Worm (Caenorhabditis elegans): Measurements from ENCODE around the gene B0285.3.

The B0285.3 gene

DNA sequence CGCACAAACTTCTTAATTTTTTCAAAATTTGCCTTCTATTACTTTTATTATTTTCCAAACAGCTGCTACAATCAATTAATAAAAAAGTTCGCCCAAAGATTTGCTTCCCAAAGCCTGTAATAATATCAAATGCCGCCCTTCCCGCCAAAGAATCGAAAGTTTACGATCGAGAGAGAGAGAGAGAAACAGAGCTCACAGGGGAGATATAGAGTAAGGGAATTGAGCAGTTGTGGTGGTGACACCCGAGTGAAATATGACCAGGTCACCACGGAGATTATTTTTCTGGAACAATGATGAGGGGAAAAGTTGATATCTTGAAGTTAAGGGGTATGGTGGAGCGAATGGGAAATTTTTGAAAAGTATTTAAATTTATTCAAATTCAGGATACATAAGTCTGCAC, 16.8 kb upstream of the B0285.3 start:
- no peak for TF ChIP-seq skn-1 (tag; optimal IDR thresholded peaks at IDR 0.05)
- no peak for TF ChIP-seq nhr-77 (tag; optimal IDR thresholded peaks at IDR 0.05)
- TF ChIP-seq ama-1 (optimal IDR thresholded peaks at IDR 0.05) = no peak
- TF ChIP-seq sem-4 (tag; optimal IDR thresholded peaks at IDR 0.05) = no peak
- TF ChIP-seq aly-2 (tag; optimal IDR thresholded peaks at IDR 0.05) = no peak
- TF ChIP-seq fos-1 (tag; optimal IDR thresholded peaks at IDR 0.05) = no peak
- no peak for TF ChIP-seq lin-13 (GFP tag; optimal IDR thresholded peaks at IDR 0.05)
- TF ChIP-seq nhr-11 (tag; optimal IDR thresholded peaks at IDR 0.05) = no peak
- TF ChIP-seq F13H6.1 (tag; optimal IDR thresholded peaks at IDR 0.05) = no peak
- TF ChIP-seq nhr-12 (tag; optimal IDR thresholded peaks at IDR 0.05) = no peak
- TF ChIP-seq nhr-23 (tag; optimal IDR thresholded peaks at IDR 0.05) = no peak
- TF ChIP-seq crh-2 (tag; optimal IDR thresholded peaks at IDR 0.05) = no peak
- TF ChIP-seq mab-5 (tag; optimal IDR thresholded peaks at IDR 0.05) = no peak
- TF ChIP-seq elt-3 (tag; optimal IDR thresholded peaks at IDR 0.05) = no peak
- TF ChIP-seq peb-1 (tag; optimal IDR thresholded peaks at IDR 0.05) = no peak

DNA sequence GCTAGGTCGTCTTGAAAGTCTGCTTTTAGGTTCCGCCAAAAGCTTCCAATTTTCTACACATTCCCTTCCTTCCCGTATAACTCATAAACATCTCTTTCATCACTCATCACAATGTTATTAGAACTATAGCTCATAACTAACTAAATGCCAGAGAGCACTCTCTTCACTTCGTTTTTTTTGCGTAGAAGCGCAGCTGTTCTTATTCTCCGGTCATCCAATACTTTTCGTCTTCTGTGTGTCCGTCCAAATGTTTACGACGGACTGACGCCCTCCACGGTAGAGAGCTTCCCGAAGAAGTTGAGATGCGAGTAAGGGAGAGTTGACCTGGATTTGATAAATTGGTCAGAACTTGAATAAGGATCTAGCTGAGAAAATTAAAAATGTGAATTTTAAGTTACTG, 16.1 kb upstream of the B0285.3 start:
- TF ChIP-seq R02D3.7 (tag; optimal IDR thresholded peaks at IDR 0.05) (no peak), lsy-2 (tag; optimal IDR thresholded peaks at IDR 0.05) (peak in 1 of 2 experiments; percentile 2), blmp-1 (tag; optimal IDR thresholded peaks at IDR 0.05; ENCODE audit: insufficient read depth) (no peak)

DNA sequence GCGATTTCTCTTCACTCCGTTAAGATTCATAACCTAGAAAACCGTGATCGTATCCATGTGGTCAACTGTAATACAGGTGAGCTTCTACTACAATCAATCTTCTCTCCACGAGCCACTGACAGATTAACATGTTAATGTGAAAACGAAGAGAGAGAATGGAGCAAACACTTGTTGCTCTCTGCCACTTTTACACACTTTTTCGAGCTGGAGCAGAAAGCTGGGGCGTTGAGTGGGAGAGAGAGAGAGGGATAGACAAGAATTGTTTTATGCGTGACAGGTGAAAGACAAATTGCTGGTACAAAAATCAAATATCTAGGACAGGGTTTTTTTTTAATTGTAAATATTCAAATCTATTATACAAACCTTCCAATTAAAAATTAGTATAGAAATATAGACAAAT, 15.2 kb upstream of the B0285.3 start:
- no peak for TF ChIP-seq dmd-4 (tag; optimal IDR thresholded peaks at IDR 0.05)
- TF ChIP-seq F13H6.1 (tag; optimal IDR thresholded peaks at IDR 0.05) = peak; percentile 45
- TF ChIP-seq R02D3.7 (tag; optimal IDR thresholded peaks at IDR 0.05) = no peak
- no peak for TF ChIP-seq unc-55 (GFP tag; optimal IDR thresholded peaks at IDR 0.05)
- peak; percentile 49 for TF ChIP-seq mab-5 (tag; optimal IDR thresholded peaks at IDR 0.05)
- peak; percentile 3 for TF ChIP-seq sma-9 (GFP tag; optimal IDR thresholded peaks at IDR 0.05)
- no peak for TF ChIP-seq sma-9 (tag; optimal IDR thresholded peaks at IDR 0.05)
- TF ChIP-seq nhr-77 (tag; optimal IDR thresholded peaks at IDR 0.05) = no peak
- peak in 1 of 2 experiments; percentile 15 for TF ChIP-seq lsy-2 (tag; optimal IDR thresholded peaks at IDR 0.05)

DNA sequence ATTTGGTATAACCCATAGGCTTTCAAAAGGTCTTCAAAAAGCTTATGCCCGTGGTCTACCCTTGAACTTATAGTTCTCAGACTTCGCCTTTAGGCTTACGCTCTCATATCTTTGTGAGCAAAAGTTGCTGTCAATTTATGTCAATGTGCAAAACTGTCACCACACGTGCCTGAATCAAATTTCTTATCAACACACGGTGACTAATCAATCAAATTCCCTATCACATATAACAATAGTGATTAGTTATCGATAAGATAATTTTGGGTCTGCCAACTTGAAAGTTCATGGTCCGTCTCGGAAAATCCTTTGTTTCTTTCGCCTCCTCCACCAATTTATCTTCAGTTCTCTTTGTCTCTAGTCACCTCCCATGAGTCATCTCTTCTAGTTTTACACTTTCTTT, 14.3 kb upstream of the B0285.3 start:
- peak; percentile 22 for TF ChIP-seq nhr-129 (tag; optimal IDR thresholded peaks at IDR 0.05)
- peak; percentile 78 for TF ChIP-seq fos-1 (tag; optimal IDR thresholded peaks at IDR 0.05)
- no peak for TF ChIP-seq C34F6.9 (tag; optimal IDR thresholded peaks at IDR 0.05)
- TF ChIP-seq ztf-11 (tag; optimal IDR thresholded peaks at IDR 0.05) = no peak

DNA sequence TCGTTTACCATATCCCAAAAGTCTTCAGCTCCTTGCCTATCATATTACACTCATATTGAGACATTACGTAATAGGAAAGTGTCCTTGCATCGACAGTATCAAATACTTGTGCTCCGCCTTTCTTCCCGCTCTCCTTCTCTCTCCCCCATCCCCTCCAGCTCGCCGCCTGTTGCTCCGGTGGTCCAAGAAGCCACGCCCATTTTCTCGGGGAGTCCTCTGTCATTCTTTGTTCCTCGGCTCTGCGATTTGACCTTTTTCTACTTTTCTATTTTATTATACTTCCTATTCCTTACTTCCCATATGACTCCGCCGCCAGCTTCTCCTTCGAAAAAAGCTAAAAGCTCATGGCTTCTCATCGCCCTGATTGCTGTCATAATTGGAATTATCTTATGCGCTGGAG, 13.2 kb upstream of the B0285.3 start, which contains the start of gene mnp-1:
Gene mnp-1 (plus strand): TSS at position 211 of the 400 bp plus-strand sequence.
- no peak for TF ChIP-seq nhr-10 (tag; optimal IDR thresholded peaks at IDR 0.05)
- no peak for TF ChIP-seq F13H6.1 (tag; optimal IDR thresholded peaks at IDR 0.05)
- TF ChIP-seq snpc-4 (tag; optimal IDR thresholded peaks at IDR 0.05) = no peak
- TF ChIP-seq mbf-1 (tag; optimal IDR thresholded peaks at IDR 0.05) = no peak
- TF ChIP-seq nhr-6 (tag; optimal IDR thresholded peaks at IDR 0.05) = no peak
- no peak for TF ChIP-seq skn-1 (tag; optimal IDR thresholded peaks at IDR 0.05)
- no peak for TF ChIP-seq sma-3 (GFP tag; optimal IDR thresholded peaks at IDR 0.05)

DNA sequence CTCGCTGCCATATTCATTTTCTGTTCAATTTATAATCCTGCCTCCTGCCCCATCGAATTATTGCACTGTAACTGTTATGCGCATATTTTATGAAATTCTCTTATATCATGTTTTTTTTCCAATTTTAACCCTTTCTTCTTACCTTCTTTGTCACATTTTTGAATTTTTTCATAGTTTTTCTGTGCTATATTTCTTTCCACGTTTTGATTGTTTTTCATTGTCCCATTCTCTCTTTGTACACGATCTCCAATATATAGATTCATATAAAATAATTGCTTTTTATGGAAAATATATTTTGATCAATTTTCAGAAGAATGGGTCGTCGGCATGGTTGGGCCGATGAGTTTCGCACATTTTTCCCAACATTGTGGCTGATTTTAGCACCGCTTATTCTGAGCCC, 6.7 kb upstream of the B0285.3 start, which contains the start of gene B0285.6:
Gene B0285.6 (plus strand): TSS at position 301 of the 400 bp plus-strand sequence.
- TF ChIP-seq ztf-1 (GFP tag; conservative IDR thresholded peaks at IDR 0.05) = no peak
- no peak for TF ChIP-seq sma-3 (GFP tag; optimal IDR thresholded peaks at IDR 0.05)
- TF ChIP-seq crh-2 (tag; optimal IDR thresholded peaks at IDR 0.05) = no peak
- TF ChIP-seq unc-62 (GFP tag; optimal IDR thresholded peaks at IDR 0.05) = no peak
- TF ChIP-seq ceh-82 (tag; optimal IDR thresholded peaks at IDR 0.05) = no peak
- no peak for TF ChIP-seq Y55F3AM.14 (GFP tag; optimal IDR thresholded peaks at IDR 0.05)

All from whole organism, L2 larva.